Worm (Caenorhabditis elegans): ENCODE data around the gene Y43E12A.2.

- TF ChIP-seq med-1 (GFP tag; optimal IDR thresholded peaks at IDR 0.05; ENCODE audit: insufficient read depth) (no peak), ref-1 (GFP tag; conservative IDR thresholded peaks at IDR 0.05) (no peak)
Measured at ce11 chrIV:10933062-10933552, 48.8 kb upstream of the Y43E12A.2 start, which contains the start of the genes dnc-1 and lsm-7.

Data from whole organism, midembryonic.